Worm (Caenorhabditis elegans): ENCODE data around the gene acp-2.

The acp-2 gene

ce11 chrII:8396041-8396440, 35.8 kb downstream of the acp-2 start, which contains the start of gene F49E12.7:
TSS of gene F49E12.7 (minus strand) at chrII:8396141.
- TF ChIP-seq tbx-9 (tag; optimal IDR thresholded peaks at IDR 0.05; ENCODE audit: borderline replicate concordance) (no peak), nhr-90 (tag; optimal IDR thresholded peaks at IDR 0.05) (no peak), attf-3 (GFP tag; conservative IDR thresholded peaks at IDR 0.05) (no peak), lsl-1 (GFP tag; optimal IDR thresholded peaks at IDR 0.05) (no peak), pha-4 (tag; optimal IDR thresholded peaks at IDR 0.05) (no peak), atf-7 (tag; optimal IDR thresholded peaks at IDR 0.05) (no peak), C17E4.6 (GFP tag; IDR thresholded peaks at IDR 0.05) (no peak)

- no peak for TF ChIP-seq F23B12.7 (tag; optimal IDR thresholded peaks at IDR 0.05; ENCODE audit: insufficient read depth)
- TF ChIP-seq rpc-1 (optimal IDR thresholded peaks at IDR 0.05): no peak
- TF ChIP-seq rpc-1 (tag; optimal IDR thresholded peaks at IDR 0.05): no peak
These were observed 37.6 kb downstream of the acp-2 start, which contains the start of gene F49E12.8 for ce11 chrII:8394205-8394604. TSS of gene F49E12.8 (minus strand) at chrII:8394305.

ce11 chrII:8392215-8392614, 39.6 kb downstream of the acp-2 start:
- TF ChIP-seq ekl-4 (GFP tag; IDR thresholded peaks at IDR 0.05) (no peak), F22D6.2 (tag; optimal IDR thresholded peaks at IDR 0.05) (no peak), bed-1 (GFP tag; IDR thresholded peaks at IDR 0.05) (no peak), lir-1 (GFP tag; conservative IDR thresholded peaks at IDR 0.05) (no peak)

- peak; percentile 27 for TF ChIP-seq nhr-80 (tag; optimal IDR thresholded peaks at IDR 0.05)
- TF ChIP-seq attf-3 (GFP tag; conservative IDR thresholded peaks at IDR 0.05): no peak
These were observed 41.1 kb downstream of the acp-2 start, which contains the start of gene F49E12.10 for ce11 chrII:8390751-8391150. TSS of gene F49E12.10 (plus strand) at chrII:8391051.

- TF ChIP-seq ccch-3 (GFP tag; optimal IDR thresholded peaks at IDR 0.05) (no peak), nhr-90 (tag; optimal IDR thresholded peaks at IDR 0.05) (peak; percentile 27), egl-18 (GFP tag; IDR thresholded peaks at IDR 0.05) (no peak), ceh-100 (GFP tag; IDR thresholded peaks at IDR 0.05) (no peak), K12H6.12 (tag; optimal IDR thresholded peaks at IDR 0.05) (no peak), ZK185.1 (tag; optimal IDR thresholded peaks at IDR 0.05; ENCODE audit: poor library complexity, severe bottlenecking) (no peak), B0035.1 (tag; optimal IDR thresholded peaks at IDR 0.05) (no peak), sea-2 (GFP tag; IDR thresholded peaks at IDR 0.05) (no peak), pha-4 (tag; optimal IDR thresholded peaks at IDR 0.05) (no peak), lin-54 (GFP tag; optimal IDR thresholded peaks at IDR 0.05) (no peak), Y79H2A.3 (GFP tag; conservative IDR thresholded peaks at IDR 0.05) (no peak), F49E8.2 (tag; optimal IDR thresholded peaks at IDR 0.05; ENCODE audit: insufficient read depth) (no peak), nhr-80 (tag; optimal IDR thresholded peaks at IDR 0.05) (peak; percentile 96), aptf-3 (GFP tag; IDR thresholded peaks at IDR 0.05) (no peak), mel-28 (tag; optimal IDR thresholded peaks at IDR 0.05; ENCODE audit: borderline replicate concordance) (no peak), zfh-2 (GFP tag; conservative IDR thresholded peaks at IDR 0.05) (no peak), lag-1 (GFP tag; IDR thresholded peaks at IDR 0.05) (no peak), B0336.3 (GFP tag; IDR thresholded peaks at IDR 0.05) (0 out of 2 replicates have a peak, but pooled peaks have one; percentile 25), ama-1 (optimal IDR thresholded peaks at IDR 0.05) (no peak), ama-1 (GFP tag; optimal IDR thresholded peaks at IDR 0.05) (no peak), hlh-26 (GFP tag; conservative IDR thresholded peaks at IDR 0.05) (no peak), nfyb-1 (GFP tag; IDR thresholded peaks at IDR 0.05) (0 out of 2 replicates have a peak, but pooled peaks have one; percentile 27), unc-62 (GFP tag; optimal IDR thresholded peaks at IDR 0.05) (no peak), snpc-1.1 (tag; optimal IDR thresholded peaks at IDR 0.05; ENCODE audit: insufficient read depth) (no peak), cebp-2 (GFP tag; IDR thresholded peaks at IDR 0.05) (no peak), ets-4 (GFP tag; optimal IDR thresholded peaks at IDR 0.05) (peak; percentile 73), dpl-1 (GFP tag; optimal IDR thresholded peaks at IDR 0.05) (no peak), zim-3 (tag; optimal IDR thresholded peaks at IDR 0.05) (no peak), ekl-4 (GFP tag; IDR thresholded peaks at IDR 0.05) (no peak), chd-7 (tag; optimal IDR thresholded peaks at IDR 0.05) (no peak)
These were observed 43.8 kb downstream of the acp-2 start, which contains the start of gene drd-1 for ce11 chrII:8388001-8388513. TSS of gene drd-1 (plus strand) at chrII:8388051.
